Fruit fly (Drosophila melanogaster) whole organism, embryonic: ENCODE data around the gene fru.

Source experiments
- Aef1 ChIP-seq: fragments of 200-800 bp; sonication (Bioruptor generic); IDR thresholded peaks from 3 replicates; pipeline ENCODE4 v1.3.6; 2022; ENCODE audit warnings: missing biosample characterization, missing genetic modification characterization
- Bdp1 ChIP-seq: fragments of 200-800 bp; sonication (Bioruptor generic); optimal IDR thresholded peaks from 3 replicates; lab custom pipeline; 2016; ENCODE audit warnings: missing biosample characterization, missing genetic modification characterization
- CG10274 ChIP-seq: fragments of 200-800 bp; sonication (Bioruptor generic); optimal IDR thresholded peaks from 3 replicates; lab custom pipeline; 2017; ENCODE audit warnings: missing biosample characterization, mild to moderate bottlenecking, missing genetic modification characterization
- CG10543 ChIP-seq: fragments of 200-800 bp; sonication (Bioruptor generic); optimal IDR thresholded peaks from 3 replicates; lab custom pipeline; 2017; ENCODE audit warnings: missing biosample characterization, mild to moderate bottlenecking, missing genetic modification characterization, moderate library complexity
- CG11456 ChIP-seq: fragments of 200-800 bp; sonication (Bioruptor generic); IDR thresholded peaks from 3 replicates; pipeline ENCODE4 v1.3.6; 2022; ENCODE audit warnings: missing biosample characterization, missing genetic modification characterization
- CG11696 ChIP-seq: fragments of 200-800 bp; sonication (Bioruptor generic); IDR thresholded peaks from 2 replicates; pipeline ENCODE4 v1.3.6; 2022; ENCODE audit warnings: missing biosample characterization, missing genetic modification characterization
- CG12236 ChIP-seq: fragments of 200-800 bp; sonication (Bioruptor generic); optimal IDR thresholded peaks from 2 replicates; lab custom pipeline; 2016; ENCODE audit warnings: missing biosample characterization, missing genetic modification characterization
- CG13296 ChIP-seq: fragments of 200-800 bp; sonication (Bioruptor generic); optimal IDR thresholded peaks from 3 replicates; lab custom pipeline; 2018; ENCODE audit warnings: missing biosample characterization, mild to moderate bottlenecking, missing genetic modification characterization
- CG15011 ChIP-seq: fragments of 200-800 bp; sonication (Bioruptor generic); optimal IDR thresholded peaks from 3 replicates; lab custom pipeline; 2018; ENCODE audit warnings: missing biosample characterization, mild to moderate bottlenecking, missing genetic modification characterization
- CG17568 ChIP-seq: fragments of 200-800 bp; sonication (Bioruptor generic); optimal IDR thresholded peaks from 2 replicates; lab custom pipeline; 2018; ENCODE audit warnings: missing biosample characterization, mild to moderate bottlenecking, missing genetic modification characterization, moderate library complexity
- CG18476 ChIP-seq: fragments of 200-800 bp; sonication (Bioruptor generic); optimal IDR thresholded peaks from 2 replicates; lab custom pipeline; 2016; ENCODE audit warnings: missing biosample characterization, mild to moderate bottlenecking, missing genetic modification characterization
- CG18599 ChIP-seq: fragments of 200-800 bp; sonication (Bioruptor generic); optimal IDR thresholded peaks from 3 replicates; lab custom pipeline; 2017; ENCODE audit warnings: missing biosample characterization, missing genetic modification characterization, mild to moderate bottlenecking, moderate library complexity, missing genetic modification reagents
- CG30431 ChIP-seq: fragments of 200-800 bp; sonication (Bioruptor generic); optimal IDR thresholded peaks from 2 replicates; lab custom pipeline; 2017; ENCODE audit warnings: missing biosample characterization, missing genetic modification characterization
- CG32532 ChIP-seq: fragments of 200-800 bp; sonication (Bioruptor generic); IDR thresholded peaks from 2 replicates; pipeline ENCODE4 v1.3.6; 2022; ENCODE audit warnings: missing biosample characterization, missing genetic modification characterization
- CG3847 ChIP-seq: fragments of 200-800 bp; sonication (Bioruptor generic); IDR thresholded peaks from 2 replicates; pipeline ENCODE4 v1.3.6; 2022; ENCODE audit warnings: missing biosample characterization, missing genetic modification characterization
- CG4282 ChIP-seq: fragments of 200-800 bp; sonication (Bioruptor generic); optimal IDR thresholded peaks from 2 replicates; lab custom pipeline; 2016; ENCODE audit warnings: missing biosample characterization, missing genetic modification characterization
- CG43689 ChIP-seq: fragments of 200-800 bp; sonication (Bioruptor generic); IDR thresholded peaks from 2 replicates; pipeline ENCODE4 v1.3.6; 2022; ENCODE audit warnings: missing biosample characterization, missing genetic modification characterization
- CG5245 ChIP-seq: fragments of 200-800 bp; sonication (Bioruptor generic); optimal IDR thresholded peaks from 3 replicates; lab custom pipeline; 2016; ENCODE audit warnings: missing biosample characterization, missing genetic modification characterization
- CG8290 ChIP-seq, 3 experiments: fragments of 200-800 bp; sonication (Bioruptor generic); optimal IDR thresholded peaks; 2 replicates each; lab custom pipeline; 2016 to 2019; ENCODE audit warnings: missing biosample characterization in 3 of 3, missing genetic modification characterization in 3 of 3, mild to moderate bottlenecking in 2 of 3, moderate library complexity in 1 of 3
- CG8388 ChIP-seq: fragments of 200-800 bp; sonication (Bioruptor generic); optimal IDR thresholded peaks from 2 replicates; lab custom pipeline; 2019; ENCODE audit warnings: missing biosample characterization, mild to moderate bottlenecking, missing genetic modification characterization, moderate library complexity
- Dip3 ChIP-seq: fragments of 200-800 bp; sonication (Bioruptor generic); optimal IDR thresholded peaks from 3 replicates; lab custom pipeline; 2016; ENCODE audit warnings: missing biosample characterization, missing genetic modification characterization
- Hmx ChIP-seq: fragments of 200-800 bp; sonication (Bioruptor generic); optimal IDR thresholded peaks from 2 replicates; lab custom pipeline; 2016; ENCODE audit warnings: missing biosample characterization, missing genetic modification characterization
- Med ChIP-seq: fragments of 200-800 bp; sonication (Bioruptor generic); peaks from one replicate; lab custom pipeline; 2016; ENCODE audit warnings: missing biosample characterization, missing genetic modification characterization, mild to moderate bottlenecking, inconsistent platforms, moderate library complexity
- Opbp ChIP-seq: fragments of 200-800 bp; sonication (Bioruptor generic); IDR thresholded peaks from 3 replicates; pipeline ENCODE4 v1.3.6; 2022; ENCODE audit warnings: missing biosample characterization, missing genetic modification characterization; ENCODE audit not compliant: partially characterized antibody
- TFAM ChIP-seq: fragments of 200-800 bp; sonication (Bioruptor generic); optimal IDR thresholded peaks from 2 replicates; lab custom pipeline; 2017; ENCODE audit warnings: missing biosample characterization, missing genetic modification characterization, inconsistent platforms
- cwo ChIP-seq: fragments of 200-800 bp; sonication (Bioruptor generic); optimal IDR thresholded peaks from 3 replicates; lab custom pipeline; 2017; ENCODE audit warnings: missing biosample characterization, missing genetic modification characterization, mild to moderate bottlenecking, moderate library complexity, missing genetic modification reagents
- fd64A ChIP-seq: fragments of 200-800 bp; sonication (Bioruptor generic); optimal IDR thresholded peaks from 3 replicates; lab custom pipeline; 2018; ENCODE audit warnings: missing biosample characterization, mild to moderate bottlenecking, missing genetic modification characterization
- gcm2 ChIP-seq: fragments of 200-800 bp; sonication (Bioruptor generic); optimal IDR thresholded peaks from 2 replicates; lab custom pipeline; 2016; ENCODE audit warnings: missing biosample characterization, missing genetic modification characterization
- her ChIP-seq: fragments of 200-800 bp; sonication (Bioruptor generic); optimal IDR thresholded peaks from 2 replicates; lab custom pipeline; 2016; ENCODE audit warnings: missing biosample characterization, missing genetic modification characterization
- kni ChIP-seq: fragments of 200-800 bp; sonication (Bioruptor generic); optimal IDR thresholded peaks from 3 replicates; lab custom pipeline; 2017; ENCODE audit warnings: mild to moderate bottlenecking, missing biosample characterization, missing genetic modification reagents, missing genetic modification characterization
- maf-S ChIP-seq: fragments of 200-800 bp; sonication (Bioruptor generic); optimal IDR thresholded peaks from 2 replicates; lab custom pipeline; 2016; ENCODE audit warnings: missing biosample characterization, missing genetic modification characterization
- nau ChIP-seq: fragments of 200-800 bp; sonication (Bioruptor generic); optimal IDR thresholded peaks from 3 replicates; lab custom pipeline; 2017; ENCODE audit warnings: missing biosample characterization, mild to moderate bottlenecking, missing genetic modification characterization, missing genetic modification reagents
- peb ChIP-seq: fragments of 200-800 bp; sonication (Bioruptor generic); IDR thresholded peaks from 2 replicates; pipeline ENCODE4 v1.3.6; 2022; ENCODE audit warnings: missing biosample characterization, missing genetic modification characterization
- sens ChIP-seq: fragments of 200-800 bp; sonication (Bioruptor generic); peaks from one replicate; lab custom pipeline; 2016; ENCODE audit warnings: missing biosample characterization, missing genetic modification characterization
- sqz ChIP-seq: fragments of 200-800 bp; sonication (Bioruptor generic); optimal IDR thresholded peaks from 3 replicates; lab custom pipeline; 2018; ENCODE audit warnings: missing biosample characterization, mild to moderate bottlenecking, missing genetic modification characterization
- sr ChIP-seq: fragments of 200-800 bp; sonication (Bioruptor generic); IDR thresholded peaks from 3 replicates; pipeline ENCODE4 v1.3.6; 2022; ENCODE audit warnings: missing biosample characterization, missing genetic modification characterization
- tna ChIP-seq: fragments of 200-800 bp; sonication (Bioruptor generic); IDR thresholded peaks from 2 replicates; pipeline ENCODE4 v1.3.6; 2022; ENCODE audit warnings: missing biosample characterization, missing genetic modification characterization; ENCODE audit not compliant: partially characterized antibody
- tup ChIP-seq: fragments of 200-800 bp; sonication (Bioruptor generic); optimal IDR thresholded peaks from 2 replicates; lab custom pipeline; 2016; ENCODE audit warnings: missing biosample characterization, mild to moderate bottlenecking, missing genetic modification characterization, moderate library complexity

The fru gene

dm6 chr3R:18445148-18445843, 100.1 kb downstream of the fru start (continued):
- TF ChIP-seq CG11696 (GFP tag; lab: Robert Waterston, UW) (no peak), fd64A (GFP tag; lab: Kevin White, UChicago) (no peak), CG8290 (GFP tag; optimal IDR thresholded peaks at IDR 0.05; lab: Kevin White, UChicago) (no peak), CG8290 (tag; optimal IDR thresholded peaks at IDR 0.05; lab: Kevin White, UChicago) (peak in 1 of 2 experiments; percentile 45), CG30431 (no peak), CG15011 (GFP tag; lab: Kevin White, UChicago) (no peak), CG13296 (GFP tag; lab: Kevin White, UChicago) (no peak), Aef1 (GFP tag; lab: Robert Waterston, UW) (no peak), CG17568 (no peak)

DNA sequence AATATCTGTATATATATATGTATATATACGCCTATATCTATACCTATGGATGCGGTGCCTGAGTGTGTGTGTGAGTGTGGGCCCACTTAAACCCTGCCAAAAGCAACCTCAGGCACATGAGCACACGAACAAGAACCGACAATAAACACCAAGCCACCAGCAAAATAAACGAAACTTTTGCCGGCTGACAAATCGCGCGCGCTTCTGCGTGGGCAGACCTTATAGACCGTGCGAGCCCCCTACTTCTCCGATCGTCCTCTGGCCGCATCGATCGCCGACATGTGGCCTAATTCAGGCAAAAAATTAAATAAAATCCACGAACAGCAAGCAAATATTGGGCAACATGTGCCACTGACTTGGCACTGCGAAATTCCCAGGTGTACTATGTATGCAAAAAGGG, 102.2 kb downstream of the fru start:
- no peak for TF ChIP-seq maf-S (GFP tag; lab: Kevin White, UChicago)
- peak; percentile 1 for TF ChIP-seq cwo
- no peak for TF ChIP-seq Dip3
- no peak for TF ChIP-seq CG43689 (GFP tag; lab: Robert Waterston, UW)
- TF ChIP-seq CG10543 (GFP tag; lab: Kevin White, UChicago) = peak; percentile 23
- no peak for TF ChIP-seq CG18599 (GFP tag; lab: Kevin White, UChicago)
- TF ChIP-seq TFAM (GFP tag; lab: Kevin White, UChicago) = no peak
- TF ChIP-seq CG5245 (GFP tag; lab: Kevin White, UChicago) = no peak
- no peak for TF ChIP-seq peb
- no peak for TF ChIP-seq CG3847 (GFP tag; lab: Robert Waterston, UW)
- no peak for TF ChIP-seq tna (GFP tag; lab: Robert Waterston, UW)
- no peak for TF ChIP-seq nau
- no peak for TF ChIP-seq CG12236 (GFP tag; lab: Kevin White, UChicago)
- TF ChIP-seq Opbp = no peak
- TF ChIP-seq CG10274 = peak; percentile 56
- TF ChIP-seq sr (GFP tag; lab: Robert Waterston, UW) = peak; percentile 93
- TF ChIP-seq CG32532 (GFP tag; lab: Robert Waterston, UW) = 0 out of 2 replicates have a peak, but pooled peaks have one; percentile 25
- no peak for TF ChIP-seq her (GFP tag; lab: Kevin White, UChicago)
- TF ChIP-seq CG18476 (GFP tag; lab: Kevin White, UChicago) = no peak
- no peak for TF ChIP-seq sqz (GFP tag; lab: Kevin White, UChicago)
- no peak for TF ChIP-seq Hmx (GFP tag; lab: Kevin White, UChicago)
- TF ChIP-seq Bdp1 (GFP tag; lab: Kevin White, UChicago) = no peak
- TF ChIP-seq CG11456 (GFP tag; lab: Robert Waterston, UW) = 0 out of 3 replicates have a peak, but pooled peaks have one; percentile 11
- no peak for TF ChIP-seq kni
- no peak for TF ChIP-seq gcm2 (GFP tag; lab: Kevin White, UChicago)
- TF ChIP-seq tup (GFP tag; lab: Kevin White, UChicago) = no peak
- peak; percentile 33 for TF ChIP-seq Med (GFP tag; lab: Kevin White, UChicago)
- TF ChIP-seq CG8388 (GFP tag; lab: Kevin White, UChicago) = no peak
- no peak for TF ChIP-seq CG4282 (GFP tag; lab: Kevin White, UChicago)
- TF ChIP-seq sens (GFP tag; lab: Kevin White, UChicago) = no peak
